Worm (Caenorhabditis elegans): Measurements from ENCODE around the gene ZK945.8.

The ZK945.8 gene

ce11 chrII:10108377-10108776, at the start of gene ZK945.8, which contains the start of gene ZK945.7:
Gene ZK945.8, plus strand, starts transcription at chrII:10108651.
Gene ZK945.7, minus strand, starts transcription at chrII:10108477.
- TF ChIP-seq saeg-2 (GFP tag; IDR thresholded peaks at IDR 0.05) (no peak), mxl-2 (GFP tag; conservative IDR thresholded peaks at IDR 0.05) (no peak), daf-8 (GFP tag; IDR thresholded peaks at IDR 0.05) (no peak), mep-1 (tag; optimal IDR thresholded peaks at IDR 0.05) (no peak), nhr-77 (tag; optimal IDR thresholded peaks at IDR 0.05) (no peak), zfp-3 (GFP tag; conservative IDR thresholded peaks at IDR 0.05) (no peak), ZK337.2 (GFP tag; IDR thresholded peaks at IDR 0.05) (no peak), hmg-1.1 (GFP tag; IDR thresholded peaks at IDR 0.05) (no peak), egl-43 (GFP tag; IDR thresholded peaks at IDR 0.05) (no peak), lir-3 (tag; optimal IDR thresholded peaks at IDR 0.05) (no peak), ctbp-1 (GFP tag; IDR thresholded peaks at IDR 0.05) (no peak)

- TF ChIP-seq zip-2 (tag; optimal IDR thresholded peaks at IDR 0.05) = no peak
- no peak for TF ChIP-seq vab-7 (GFP tag; IDR thresholded peaks at IDR 0.05)
- TF ChIP-seq spr-1 (tag; optimal IDR thresholded peaks at IDR 0.05) = no peak
- no peak for TF ChIP-seq lin-15B (tag; optimal IDR thresholded peaks at IDR 0.05)
- TF ChIP-seq nhr-111 (GFP tag; optimal IDR thresholded peaks at IDR 0.05) = no peak
- no peak for TF ChIP-seq Y48G9A.11 (GFP tag; IDR thresholded peaks at IDR 0.05)
- TF ChIP-seq dpl-1 (GFP tag; optimal IDR thresholded peaks at IDR 0.05) = no peak
Measured at ce11 chrII:10060508-10060907, 47.9 kb upstream of the ZK945.8 start, which contains the start of gene stg-1. Gene stg-1, minus strand, starts transcription at chrII:10060660.

ce11 chrII:10065472-10065871, 43.0 kb upstream of the ZK945.8 start:
- TF ChIP-seq dve-1 (tag; optimal IDR thresholded peaks at IDR 0.05; ENCODE audit: insufficient read depth) (no peak), zfp-2 (tag; optimal IDR thresholded peaks at IDR 0.05) (no peak), egl-43 (GFP tag; IDR thresholded peaks at IDR 0.05) (no peak), F26F4.8 (GFP tag; conservative IDR thresholded peaks at IDR 0.05) (no peak), ceh-32 (tag; optimal IDR thresholded peaks at IDR 0.05; ENCODE audit: poor library complexity) (no peak), hmg-1.1 (GFP tag; IDR thresholded peaks at IDR 0.05) (no peak), madf-5 (GFP tag; IDR thresholded peaks at IDR 0.05) (no peak), T26A8.4 (GFP tag; IDR thresholded peaks at IDR 0.05) (no peak), spr-3 (GFP tag; optimal IDR thresholded peaks at IDR 0.05) (no peak), tra-1 (GFP tag; IDR thresholded peaks at IDR 0.05) (no peak), F49E8.2 (tag; optimal IDR thresholded peaks at IDR 0.05; ENCODE audit: borderline replicate concordance) (no peak), nhr-237 (tag; optimal IDR thresholded peaks at IDR 0.05) (no peak), F10B5.3 (tag; optimal IDR thresholded peaks at IDR 0.05) (no peak), ZK337.2 (GFP tag; IDR thresholded peaks at IDR 0.05) (no peak), lin-39 (tag; optimal IDR thresholded peaks at IDR 0.05) (no peak)

- TF ChIP-seq ZK337.2 (GFP tag; IDR thresholded peaks at IDR 0.05) (no peak), ceh-28 (tag; optimal IDR thresholded peaks at IDR 0.05) (no peak), F44E2.7 (GFP tag; IDR thresholded peaks at IDR 0.05) (no peak), nhr-42 (GFP tag; IDR thresholded peaks at IDR 0.05) (no peak), T20F7.1 (GFP tag; optimal IDR thresholded peaks at IDR 0.05) (no peak), lim-7 (GFP tag; IDR thresholded peaks at IDR 0.05) (no peak), nhr-11 (tag; optimal IDR thresholded peaks at IDR 0.05) (no peak), tra-1 (GFP tag; IDR thresholded peaks at IDR 0.05) (no peak), ama-1 (optimal IDR thresholded peaks at IDR 0.05) (no peak), pha-4 (GFP tag; IDR thresholded peaks at IDR 0.05) (no peak), pha-4 (tag; optimal IDR thresholded peaks at IDR 0.05) (no peak), fkh-10 (GFP tag; optimal IDR thresholded peaks at IDR 0.05) (no peak), lin-29 (GFP tag; IDR thresholded peaks at IDR 0.05) (no peak), php-3 (GFP tag; IDR thresholded peaks at IDR 0.05) (no peak), dmd-9 (GFP tag; IDR thresholded peaks at IDR 0.05) (no peak), mep-1 (tag; optimal IDR thresholded peaks at IDR 0.05) (no peak), ceh-20 (GFP tag; IDR thresholded peaks at IDR 0.05) (no peak), zip-11 (GFP tag; IDR thresholded peaks at IDR 0.05) (no peak), attf-4 (tag; optimal IDR thresholded peaks at IDR 0.05) (no peak), snpc-4 (tag; optimal IDR thresholded peaks at IDR 0.05) (no peak), unc-62 (GFP tag; optimal IDR thresholded peaks at IDR 0.05 in 1 of 2) (no peak), unc-62 (tag; optimal IDR thresholded peaks at IDR 0.05) (no peak)
Measured at ce11 chrII:10067817-10068216, 40.6 kb upstream of the ZK945.8 start, which contains the start of gene die-1. Gene die-1, minus strand, starts transcription at chrII:10067917.

Data from whole organism, L4 larva.